Worm (Caenorhabditis elegans) whole organism, L1 larva: Measurements from ENCODE around the gene Y54G2A.52.

Source experiments
- lin-13 ChIP-seq: fragments of 150-350 bp; optimal IDR thresholded peaks from 2 replicates; lab custom pipeline; 2014; ENCODE audit warnings: missing biosample characterization, missing genetic modification reagents, missing genetic modification characterization
- mep-1 ChIP-seq: fragments of 150-350 bp; optimal IDR thresholded peaks from 2 replicates; lab custom pipeline; 2014; ENCODE audit warnings: missing biosample characterization, missing genetic modification characterization
- pqm-1 ChIP-seq: sonication (generic microtip); optimal IDR thresholded peaks from 3 replicates; lab custom pipeline; 2017; ENCODE audit warnings: missing biosample characterization, missing genetic modification characterization
- sptf-1 ChIP-seq: fragments of 150-350 bp; optimal IDR thresholded peaks from 2 replicates; lab custom pipeline; 2014; ENCODE audit warnings: missing biosample characterization, missing genetic modification characterization

DNA sequence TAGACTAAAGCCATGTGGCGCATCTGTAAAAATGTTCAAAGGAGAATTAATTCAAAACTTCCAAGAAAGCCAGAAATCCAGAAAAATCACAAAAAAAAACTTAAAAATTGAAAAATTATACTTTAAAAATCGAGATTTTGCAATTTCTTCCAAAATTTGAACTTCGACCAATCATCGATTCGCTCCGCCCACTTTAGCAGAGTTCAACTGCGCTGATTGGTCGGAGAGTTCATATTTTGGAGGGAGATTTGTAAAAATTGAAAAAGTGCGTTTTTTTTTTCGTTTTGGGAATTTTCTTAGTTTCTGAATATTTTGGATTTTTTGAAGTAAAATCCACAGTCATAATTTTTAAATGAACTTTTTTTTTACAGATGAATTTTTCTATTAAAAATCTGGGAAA, 4.5 kb downstream of the Y54G2A.52 start:
- TF ChIP-seq sptf-1 (no peak), lin-13 (GFP tag; lab: Kevin White, UChicago) (no peak), mep-1 (tag; lab: Kevin White, UChicago) (no peak), pqm-1 (tag; lab: Kevin White, UChicago) (no peak)
